Worm (Caenorhabditis elegans) whole organism, L1 larva: ENCODE data around the gene D1086.19.

Source experiments
- C16A3.4 ChIP-seq: fragments of 150-350 bp; optimal IDR thresholded peaks from 2 replicates; lab custom pipeline; 2014; ENCODE audit warnings: missing biosample characterization, missing genetic modification characterization
- C34B4.2 ChIP-seq: sonication (generic microtip); optimal IDR thresholded peaks from 2 replicates; lab custom pipeline; 2017; ENCODE audit warnings: mild to moderate bottlenecking, missing genetic modification characterization, missing compliant biosample characterization
- Y116A8C.19 ChIP-seq: sonication (generic microtip); optimal IDR thresholded peaks from 2 replicates; lab custom pipeline; 2016; ENCODE audit warnings: missing compliant biosample characterization, missing genetic modification characterization, borderline replicate concordance
- aly-2 ChIP-seq: fragments of 150-350 bp; optimal IDR thresholded peaks from 2 replicates; lab custom pipeline; 2014; ENCODE audit warnings: missing biosample characterization, missing genetic modification characterization
- ama-1 ChIP-seq: fragments of 150-350 bp; optimal IDR thresholded peaks from 2 replicates; lab custom pipeline; 2014
- ceh-8 ChIP-seq: fragments of 200-800 bp; sonication (Bioruptor generic); optimal IDR thresholded peaks from 2 replicates; lab custom pipeline; 2018; ENCODE audit warnings: mild to moderate bottlenecking, missing genetic modification characterization, moderate library complexity, missing compliant biosample characterization
- ceh-82 ChIP-seq, 3 experiments: fragments of 150-350 bp in 1 of 3; sonication (generic microtip) in 2 of 3; optimal IDR thresholded peaks; 2 replicates each; lab custom pipeline; 2014 to 2017; ENCODE audit warnings: missing biosample characterization in 3 of 3, missing genetic modification characterization in 3 of 3
- ceh-88 ChIP-seq: fragments of 200-800 bp; sonication (Bioruptor generic); IDR thresholded peaks from 2 replicates; pipeline ENCODE4 v1.3.6; 2022; ENCODE audit warnings: missing genetic modification characterization, missing compliant biosample characterization
- ces-1 ChIP-seq: fragments of 150-350 bp; optimal IDR thresholded peaks from 2 replicates; lab custom pipeline; 2014; ENCODE audit warnings: missing biosample characterization, missing genetic modification reagents, missing genetic modification characterization
- dpl-1 ChIP-seq, 3 experiments: fragments of 150-350 bp in 2 of 3; sonication (generic microtip) in 1 of 3; optimal IDR thresholded peaks; 2 replicates each; lab custom pipeline; 2014 to 2017; ENCODE audit warnings: missing biosample characterization in 3 of 3, missing genetic modification characterization in 3 of 3, missing genetic modification reagents in 3 of 3
- dsc-1 ChIP-seq: sonication (generic microtip); optimal IDR thresholded peaks from 2 replicates; lab custom pipeline; 2016; ENCODE audit warnings: mild to moderate bottlenecking, missing genetic modification characterization, missing compliant biosample characterization
- efl-1 ChIP-seq, 4 experiments: fragments of 150-350 bp; optimal IDR thresholded peaks in 3 of 4; peaks in 1 of 4; 1 replicate in 1 of 4; 2 replicates in 3 of 4; lab custom pipeline; 2014; ENCODE audit warnings: missing biosample characterization in 2 of 4, missing genetic modification characterization in 2 of 4, missing genetic modification reagents in 2 of 4
- elt-2 ChIP-seq: sonication (generic microtip); optimal IDR thresholded peaks from 2 replicates; lab custom pipeline; 2016; ENCODE audit warnings: missing genetic modification characterization, mild to moderate bottlenecking, inconsistent platforms, missing compliant biosample characterization, missing genetic modification reagents
- fkh-10 ChIP-seq: sonication (generic microtip); optimal IDR thresholded peaks from 2 replicates; lab custom pipeline; 2017; ENCODE audit warnings: missing biosample characterization, missing genetic modification reagents, missing genetic modification characterization
- fkh-4 ChIP-seq: sonication (generic microtip); optimal IDR thresholded peaks from 2 replicates; lab custom pipeline; 2016; ENCODE audit warnings: missing compliant biosample characterization, missing genetic modification characterization, borderline replicate concordance
- fos-1 ChIP-seq: fragments of 150-350 bp; optimal IDR thresholded peaks from 2 replicates; lab custom pipeline; 2014; ENCODE audit warnings: missing biosample characterization, missing genetic modification characterization
- hlh-17 ChIP-seq: fragments of 200-800 bp; sonication (Bioruptor generic); optimal IDR thresholded peaks from 2 replicates; lab custom pipeline; 2018; ENCODE audit warnings: missing genetic modification characterization, mild to moderate bottlenecking, missing compliant biosample characterization, moderate library complexity, borderline replicate concordance
- hlh-4 ChIP-seq: sonication (generic microtip); optimal IDR thresholded peaks from 2 replicates; lab custom pipeline; 2016; ENCODE audit warnings: mild to moderate bottlenecking, missing genetic modification characterization, missing compliant biosample characterization
- irx-1 ChIP-seq: sonication (generic microtip); optimal IDR thresholded peaks from 2 replicates; lab custom pipeline; 2016; ENCODE audit warnings: missing genetic modification characterization, missing compliant biosample characterization
- isw-1 ChIP-seq: fragments of 200-800 bp; sonication (Bioruptor generic); IDR thresholded peaks from 2 replicates; pipeline ENCODE4 v1.3.6; 2022; ENCODE audit warnings: missing genetic modification characterization, missing compliant biosample characterization
- jun-1 ChIP-seq: fragments of 150-350 bp; optimal IDR thresholded peaks from 2 replicates; lab custom pipeline; 2014; ENCODE audit warnings: missing biosample characterization, missing genetic modification reagents, missing genetic modification characterization
- lin-13 ChIP-seq: fragments of 150-350 bp; optimal IDR thresholded peaks from 2 replicates; lab custom pipeline; 2014; ENCODE audit warnings: missing biosample characterization, missing genetic modification reagents, missing genetic modification characterization
- lin-14 ChIP-seq: fragments of 200-800 bp; sonication (Bioruptor generic); optimal IDR thresholded peaks from 2 replicates; lab custom pipeline; 2018; ENCODE audit warnings: mild to moderate bottlenecking, missing genetic modification characterization, moderate library complexity, missing compliant biosample characterization
- lin-15B ChIP-seq: fragments of 150-350 bp; sonication (generic microtip); optimal IDR thresholded peaks from 3 replicates; lab custom pipeline; 2014; ENCODE audit warnings: missing biosample characterization, missing genetic modification characterization
- lin-35 ChIP-seq, 2 experiments: fragments of 150-350 bp; optimal IDR thresholded peaks; 2 replicates each; lab custom pipeline; 2014; ENCODE audit warnings: missing biosample characterization in 2 of 2, missing genetic modification characterization in 2 of 2, missing genetic modification reagents in 2 of 2
- lin-39 ChIP-seq: fragments of 150-350 bp; optimal IDR thresholded peaks from 2 replicates; lab custom pipeline; 2014; ENCODE audit warnings: missing biosample characterization, missing genetic modification reagents, missing genetic modification characterization
- lsy-2 ChIP-seq, 2 experiments: fragments of 150-350 bp; optimal IDR thresholded peaks; 2 replicates each; lab custom pipeline; 2014; ENCODE audit warnings: missing biosample characterization in 2 of 2, missing genetic modification characterization in 2 of 2
- mab-9 ChIP-seq: fragments of 200-800 bp; sonication (Bioruptor generic); IDR thresholded peaks from 2 replicates; pipeline ENCODE4 v1.3.6; 2022; ENCODE audit warnings: missing genetic modification reagents, missing genetic modification characterization, missing compliant biosample characterization
- nhr-12 ChIP-seq: sonication (generic microtip); optimal IDR thresholded peaks from 2 replicates; lab custom pipeline; 2017; ENCODE audit warnings: missing biosample characterization, missing genetic modification characterization
- nhr-20 ChIP-seq: sonication (generic microtip); optimal IDR thresholded peaks from 2 replicates; lab custom pipeline; 2016; ENCODE audit warnings: mild to moderate bottlenecking, missing genetic modification characterization, missing compliant biosample characterization
- nhr-237 ChIP-seq: fragments of 150-350 bp; optimal IDR thresholded peaks from 2 replicates; lab custom pipeline; 2014; ENCODE audit warnings: missing biosample characterization, missing genetic modification characterization
- nhr-76 ChIP-seq: sonication (generic microtip); optimal IDR thresholded peaks from 2 replicates; lab custom pipeline; 2017; ENCODE audit warnings: missing biosample characterization, missing genetic modification characterization
- rnt-1 ChIP-seq: sonication (generic microtip); optimal IDR thresholded peaks from 2 replicates; lab custom pipeline; 2016; ENCODE audit warnings: mild to moderate bottlenecking, missing genetic modification characterization, moderate library complexity, missing compliant biosample characterization
- skn-1 ChIP-seq: fragments of 150-350 bp; optimal IDR thresholded peaks from 2 replicates; lab custom pipeline; 2014; ENCODE audit warnings: missing biosample characterization, missing genetic modification characterization
- snpc-4 ChIP-seq: fragments of 150-350 bp; optimal IDR thresholded peaks from 2 replicates; lab custom pipeline; 2014; ENCODE audit warnings: missing biosample characterization, missing genetic modification characterization
- snu-23 ChIP-seq: sonication (generic microtip); optimal IDR thresholded peaks from 2 replicates; lab custom pipeline; 2016; ENCODE audit warnings: missing genetic modification characterization, missing compliant biosample characterization
- sox-4 ChIP-seq: sonication (generic microtip); optimal IDR thresholded peaks from 2 replicates; lab custom pipeline; 2016; ENCODE audit warnings: missing genetic modification characterization, missing compliant biosample characterization
- sptf-1 ChIP-seq: fragments of 150-350 bp; optimal IDR thresholded peaks from 2 replicates; lab custom pipeline; 2014; ENCODE audit warnings: missing biosample characterization, missing genetic modification characterization
- sup-37 ChIP-seq: fragments of 200-800 bp; sonication (Bioruptor generic); optimal IDR thresholded peaks from 2 replicates; lab custom pipeline; 2018; ENCODE audit warnings: mild to moderate bottlenecking, missing genetic modification characterization, missing compliant biosample characterization
- swsn-7 ChIP-seq: sonication (generic microtip); optimal IDR thresholded peaks from 2 replicates; lab custom pipeline; 2016; ENCODE audit warnings: missing genetic modification characterization, missing compliant biosample characterization
- unc-130 ChIP-seq: fragments of 150-350 bp; optimal IDR thresholded peaks from 2 replicates; lab custom pipeline; 2017; ENCODE audit warnings: missing biosample characterization, missing genetic modification characterization, inconsistent platforms
- vab-15 ChIP-seq: sonication (generic microtip); optimal IDR thresholded peaks from 2 replicates; lab custom pipeline; 2017; ENCODE audit warnings: missing genotype, mild to moderate bottlenecking, missing genetic modification characterization, missing compliant biosample characterization
- zip-4 ChIP-seq: fragments of 200-800 bp; sonication (Bioruptor generic); optimal IDR thresholded peaks from 2 replicates; lab custom pipeline; 2018; ENCODE audit warnings: mild to moderate bottlenecking, missing genetic modification characterization, moderate library complexity, missing compliant biosample characterization

D1086.19 gene

ce11 chrV:14055097-14055496, 33.1 kb upstream of the D1086.19 start (continued):
- TF ChIP-seq nhr-20 (tag; lab: Kevin White, UChicago) (peak; percentile 99), snpc-4 (tag; lab: Kevin White, UChicago) (peak; percentile 85), unc-130 (tag; lab: Kevin White, UChicago) (peak; percentile 98), fos-1 (peak; percentile 66), lin-13 (GFP tag; lab: Kevin White, UChicago) (peak; percentile 92), swsn-7 (tag; lab: Kevin White, UChicago) (peak; percentile 98), hlh-17 (GFP tag; lab: Kevin White, UChicago) (peak; percentile 94), dpl-1 (GFP tag; optimal IDR thresholded peaks at IDR 0.05; lab: Kevin White, UChicago) (peak; percentile 80 to 87 (median 81)), mab-9 (GFP tag; lab: Robert Waterston, UW) (peak; percentile 100), irx-1 (tag; lab: Kevin White, UChicago) (peak; percentile 99), vab-15 (peak; percentile 88), elt-2 (tag; lab: Kevin White, UChicago) (peak; percentile 96), lin-35 (GFP tag; optimal IDR thresholded peaks at IDR 0.05; lab: Kevin White, UChicago) (peak; percentile 83 to 89), ceh-88 (GFP tag; lab: Robert Waterston, UW) (peak; percentile 99), jun-1 (tag; lab: Kevin White, UChicago) (peak; percentile 87), nhr-76 (peak; percentile 1), fkh-4 (tag; lab: Kevin White, UChicago) (peak; percentile 100), ceh-82 (tag; optimal IDR thresholded peaks at IDR 0.05; lab: Kevin White, UChicago) (peak; percentile 90 to 92 (median 91)), fkh-10 (GFP tag; lab: Kevin White, UChicago) (peak; percentile 29), snu-23 (GFP tag; lab: Kevin White, UChicago) (peak; percentile 98), nhr-237 (tag; lab: Kevin White, UChicago) (peak; percentile 63), C34B4.2 (tag; lab: Kevin White, UChicago) (peak; percentile 92), ama-1 (peak; percentile 2), lin-14 (GFP tag; lab: Kevin White, UChicago) (peak; percentile 98), Y116A8C.19 (tag; lab: Kevin White, UChicago) (peak; percentile 98), efl-1 (optimal IDR thresholded peaks at IDR 0.05; lab: Kevin White, UChicago) (peak; percentile 90 to 91), efl-1 (GFP tag; optimal IDR thresholded peaks at IDR 0.05 in 1 of 2; lab: Kevin White, UChicago) (peak; percentile 84 to 99), dsc-1 (tag; lab: Kevin White, UChicago) (peak; percentile 99), sup-37 (GFP tag; lab: Kevin White, UChicago) (peak; percentile 94), hlh-4 (tag; lab: Kevin White, UChicago) (peak; percentile 95), C16A3.4 (tag; lab: Kevin White, UChicago) (peak; percentile 82), zip-4 (GFP tag; lab: Kevin White, UChicago) (peak; percentile 92), skn-1 (tag; lab: Kevin White, UChicago) (peak; percentile 62), isw-1 (GFP tag; lab: Robert Waterston, UW) (peak; percentile 99), lsy-2 (tag; optimal IDR thresholded peaks at IDR 0.05; lab: Kevin White, UChicago) (peak; percentile 87 to 91)

ce11 chrV:14057540-14057939, 30.6 kb upstream of the D1086.19 start, which contains the start of gene F58D12.3:
F58D12.3 (plus strand) TSS chrV:14057840.
- TF ChIP-seq ceh-8 (GFP tag; lab: Kevin White, UChicago): no peak
- no peak for TF ChIP-seq snu-23 (GFP tag; lab: Kevin White, UChicago)
- no peak for TF ChIP-seq nhr-12 (tag; lab: Kevin White, UChicago)

ce11 chrV:14063980-14064379, 24.2 kb upstream of the D1086.19 start:
- TF ChIP-seq aly-2 (tag; lab: Kevin White, UChicago) (no peak), lin-39 (tag; lab: Kevin White, UChicago) (no peak), rnt-1 (no peak), lin-15B (no peak), ces-1 (GFP tag; lab: Kevin White, UChicago) (no peak), sptf-1 (tag; lab: Kevin White, UChicago) (no peak), sox-4 (no peak)
